Fruit fly (Drosophila melanogaster) whole organism, embryonic: ENCODE measurements around the gene CG6040.
A peak's percentile ranks its signal among the peaks of the same experiment; 100 is the strongest.

Experiments
- Abd-B ChIP-seq: fragments of 200-800 bp; sonication (Bioruptor generic); optimal IDR thresholded peaks from 2 replicates; lab custom pipeline; 2018; ENCODE audit warnings: missing biosample characterization, mild to moderate bottlenecking, missing genetic modification characterization, moderate library complexity
- Antp ChIP-seq: fragments of 200-800 bp; sonication (Bioruptor generic); optimal IDR thresholded peaks from 3 replicates; lab custom pipeline; 2016; ENCODE audit warnings: missing biosample characterization, missing genetic modification characterization
- CG10267 ChIP-seq: fragments of 200-800 bp; sonication (Bioruptor generic); optimal IDR thresholded peaks from 2 replicates; lab custom pipeline; 2018; ENCODE audit warnings: missing biosample characterization, mild to moderate bottlenecking, missing genetic modification characterization, moderate library complexity
- CG10274 ChIP-seq: fragments of 200-800 bp; sonication (Bioruptor generic); optimal IDR thresholded peaks from 3 replicates; lab custom pipeline; 2017; ENCODE audit warnings: missing biosample characterization, mild to moderate bottlenecking, missing genetic modification characterization
- CG11504 ChIP-seq: fragments of 200-800 bp; sonication (Bioruptor generic); optimal IDR thresholded peaks from 3 replicates; lab custom pipeline; 2019; ENCODE audit warnings: missing biosample characterization, mild to moderate bottlenecking, missing genetic modification characterization, moderate library complexity
- CG15073 ChIP-seq: fragments of 200-800 bp; sonication (Bioruptor generic); optimal IDR thresholded peaks from 2 replicates; lab custom pipeline; 2016; ENCODE audit warnings: missing biosample characterization, missing genetic modification characterization
- CG15514 ChIP-seq: fragments of 200-800 bp; sonication (Bioruptor generic); optimal IDR thresholded peaks from 3 replicates; lab custom pipeline; 2017; ENCODE audit warnings: missing biosample characterization, missing genetic modification characterization, mild to moderate bottlenecking, moderate library complexity, missing genetic modification reagents
- CG17612 ChIP-seq: fragments of 200-800 bp; sonication (Bioruptor generic); IDR thresholded peaks from 2 replicates; pipeline ENCODE4 v1.3.6; 2022; ENCODE audit warnings: missing biosample characterization, missing genetic modification characterization
- CG17829 ChIP-seq: fragments of 200-800 bp; optimal IDR thresholded peaks from 2 replicates; lab custom pipeline; 2019; ENCODE audit warnings: missing biosample characterization, mild to moderate bottlenecking, missing genetic modification characterization, moderate library complexity
- CG18011 ChIP-seq: fragments of 200-800 bp; sonication (Bioruptor generic); optimal IDR thresholded peaks from 2 replicates; lab custom pipeline; 2017; ENCODE audit warnings: missing biosample characterization, missing genetic modification characterization, mild to moderate bottlenecking, moderate library complexity, missing genotype
- CG18262 ChIP-seq: fragments of 200-800 bp; optimal IDR thresholded peaks from 3 replicates; lab custom pipeline; 2019; ENCODE audit warnings: missing biosample characterization, mild to moderate bottlenecking, missing genetic modification characterization, moderate library complexity
- CG30403 ChIP-seq: fragments of 200-800 bp; sonication (Bioruptor generic); optimal IDR thresholded peaks from 3 replicates; lab custom pipeline; 2016; ENCODE audit warnings: missing biosample characterization, missing genetic modification characterization
- CG4404 ChIP-seq: fragments of 200-800 bp; sonication (Bioruptor generic); IDR thresholded peaks from 2 replicates; pipeline ENCODE4 v1.3.6; 2022; ENCODE audit warnings: missing biosample characterization, missing genetic modification characterization
- CG6813 ChIP-seq: fragments of 200-800 bp; sonication (Bioruptor generic); optimal IDR thresholded peaks from 2 replicates; lab custom pipeline; 2017; ENCODE audit warnings: missing biosample characterization, missing genetic modification characterization, mild to moderate bottlenecking, moderate library complexity, missing genetic modification reagents
- CG9727 ChIP-seq: fragments of 200-800 bp; sonication (Bioruptor generic); optimal IDR thresholded peaks from 3 replicates; lab custom pipeline; 2017; ENCODE audit warnings: missing biosample characterization, mild to moderate bottlenecking, missing genetic modification characterization
- CG9817 ChIP-seq: fragments of 200-800 bp; sonication (Bioruptor generic); optimal IDR thresholded peaks from 2 replicates; lab custom pipeline; 2018; ENCODE audit warnings: missing biosample characterization, mild to moderate bottlenecking, missing genetic modification characterization, moderate library complexity
- CoRest ChIP-seq: fragments of 200-800 bp; sonication (Bioruptor generic); optimal IDR thresholded peaks from 3 replicates; lab custom pipeline; 2018; ENCODE audit warnings: missing biosample characterization, mild to moderate bottlenecking, missing genetic modification characterization, moderate library complexity
- D19B ChIP-seq: fragments of 200-800 bp; sonication (Bioruptor generic); optimal IDR thresholded peaks from 2 replicates; lab custom pipeline; 2017; ENCODE audit warnings: missing biosample characterization, mild to moderate bottlenecking, missing genetic modification characterization
- HLH4C ChIP-seq: fragments of 200-800 bp; sonication (Bioruptor generic); IDR thresholded peaks from 3 replicates; pipeline ENCODE4 v1.3.6; 2022; ENCODE audit warnings: missing biosample characterization, missing genetic modification characterization; ENCODE audit not compliant: partially characterized antibody
- HmgZ ChIP-seq: fragments of 200-800 bp; sonication (Bioruptor generic); optimal IDR thresholded peaks from 2 replicates; lab custom pipeline; 2018; ENCODE audit warnings: missing biosample characterization, mild to moderate bottlenecking, missing genetic modification characterization
- Hmx ChIP-seq: fragments of 200-800 bp; sonication (Bioruptor generic); optimal IDR thresholded peaks from 2 replicates; lab custom pipeline; 2016; ENCODE audit warnings: missing biosample characterization, missing genetic modification characterization
- MBD-R2 ChIP-seq: fragments of 200-800 bp; sonication (Bioruptor generic); IDR thresholded peaks from 2 replicates; pipeline ENCODE4 v1.3.6; 2022; ENCODE audit warnings: missing biosample characterization, missing genetic modification characterization
- Myb ChIP-seq: fragments of 200-800 bp; sonication (Bioruptor generic); optimal IDR thresholded peaks from 2 replicates; lab custom pipeline; 2016; ENCODE audit warnings: missing biosample characterization, missing genetic modification characterization
- Neu2 ChIP-seq: fragments of 200-800 bp; sonication (Bioruptor generic); optimal IDR thresholded peaks from 3 replicates; lab custom pipeline; 2016; ENCODE audit warnings: missing biosample characterization, missing genetic modification characterization, borderline replicate concordance
- Ptx1 ChIP-seq: fragments of 200-800 bp; sonication (Bioruptor generic); IDR thresholded peaks from 2 replicates; pipeline ENCODE4 v1.3.6; 2022; ENCODE audit warnings: missing biosample characterization, missing genetic modification characterization
- Sox102F ChIP-seq: fragments of 200-800 bp; sonication (Bioruptor generic); optimal IDR thresholded peaks from 2 replicates; lab custom pipeline; 2018; ENCODE audit warnings: missing biosample characterization, mild to moderate bottlenecking, missing genetic modification characterization, moderate library complexity
- Stat92E ChIP-seq, 3 experiments: fragments of >200 bp in 2 of 3; fragments of 200-800 bp in 1 of 3; sonication (Bioruptor generic) in 1 of 3; optimal IDR thresholded peaks; 2 replicates each; lab custom pipeline; 2017 to 2019; ENCODE audit warnings: missing biosample characterization in 3 of 3, missing genetic modification characterization in 3 of 3, mild to moderate bottlenecking in 1 of 3, moderate library complexity in 1 of 3
- Vsx1 ChIP-seq: fragments of 200-800 bp; sonication (Bioruptor generic); optimal IDR thresholded peaks from 2 replicates; lab custom pipeline; 2017; ENCODE audit warnings: missing biosample characterization, mild to moderate bottlenecking, missing genetic modification characterization, missing genetic modification reagents
- ac ChIP-seq: fragments of 200-800 bp; sonication (Bioruptor generic); optimal IDR thresholded peaks from 3 replicates; lab custom pipeline; 2017; ENCODE audit warnings: missing biosample characterization, mild to moderate bottlenecking, missing genetic modification characterization
- amos ChIP-seq: fragments of 200-800 bp; sonication (Bioruptor generic); IDR thresholded peaks from 2 replicates; pipeline ENCODE4 v1.3.6; 2022; ENCODE audit warnings: missing biosample characterization, missing genetic modification characterization; ENCODE audit not compliant: partially characterized antibody
- bsh ChIP-seq, 2 experiments: fragments of 200-800 bp; sonication (Bioruptor generic); optimal IDR thresholded peaks; 2 replicates each; lab custom pipeline; 2017 to 2018; ENCODE audit warnings: mild to moderate bottlenecking in 2 of 2, missing biosample characterization in 2 of 2, missing genetic modification characterization in 2 of 2, moderate library complexity in 1 of 2
- chm ChIP-seq: fragments of 200-800 bp; sonication (Bioruptor generic); IDR thresholded peaks from 2 replicates; pipeline ENCODE4 v1.3.6; 2022; ENCODE audit warnings: missing biosample characterization, missing genetic modification characterization
- dpn ChIP-seq, 2 experiments: fragments of 200-800 bp; sonication (Bioruptor generic); optimal IDR thresholded peaks; 3 replicates each; lab custom pipeline; 2016; ENCODE audit warnings: missing biosample characterization in 2 of 2, missing genetic modification characterization in 2 of 2
- eyg ChIP-seq: fragments of 200-800 bp; sonication (Bioruptor generic); optimal IDR thresholded peaks from 3 replicates; lab custom pipeline; 2016; ENCODE audit warnings: missing biosample characterization, missing genetic modification characterization
- gce ChIP-seq: fragments of 200-800 bp; sonication (Bioruptor generic); IDR thresholded peaks from 3 replicates; pipeline ENCODE4 v1.3.6; 2022; ENCODE audit warnings: missing biosample characterization, missing genetic modification characterization
- gfzf ChIP-seq: fragments of 200-800 bp; sonication (Bioruptor generic); optimal IDR thresholded peaks from 2 replicates; lab custom pipeline; 2016; ENCODE audit warnings: missing biosample characterization, mild to moderate bottlenecking, missing genetic modification characterization, moderate library complexity
- gro ChIP-seq: fragments of 200-800 bp; sonication (Bioruptor generic); optimal IDR thresholded peaks from 2 replicates; lab custom pipeline; 2016; ENCODE audit warnings: missing biosample characterization, missing genetic modification characterization
- maf-S ChIP-seq: fragments of 200-800 bp; sonication (Bioruptor generic); optimal IDR thresholded peaks from 2 replicates; lab custom pipeline; 2016; ENCODE audit warnings: missing biosample characterization, missing genetic modification characterization
- nmo ChIP-seq: fragments of 200-800 bp; sonication (Bioruptor generic); optimal IDR thresholded peaks from 2 replicates; lab custom pipeline; 2018; ENCODE audit warnings: missing biosample characterization, mild to moderate bottlenecking, missing genetic modification characterization, moderate library complexity
- pb ChIP-seq: fragments of 200-800 bp; sonication (Bioruptor generic); optimal IDR thresholded peaks from 3 replicates; lab custom pipeline; 2016; ENCODE audit warnings: missing biosample characterization, missing genetic modification characterization
- pum ChIP-seq: fragments of 200-800 bp; sonication (Bioruptor generic); optimal IDR thresholded peaks from 2 replicates; lab custom pipeline; 2016; ENCODE audit warnings: missing biosample characterization, missing genetic modification characterization
- rib ChIP-seq: fragments of 200-800 bp; sonication (Bioruptor generic); IDR thresholded peaks from 2 replicates; pipeline ENCODE4 v1.3.6; 2022; ENCODE audit warnings: missing biosample characterization, missing genetic modification characterization
- sd ChIP-seq: fragments of 200-800 bp; sonication (Bioruptor generic); optimal IDR thresholded peaks from 3 replicates; lab custom pipeline; 2018; ENCODE audit warnings: missing biosample characterization, mild to moderate bottlenecking, missing genetic modification characterization, moderate library complexity
- so ChIP-seq: fragments of 200-800 bp; sonication (Bioruptor generic); IDR thresholded peaks from 3 replicates; pipeline ENCODE4 v1.3.6; 2022; ENCODE audit warnings: missing biosample characterization, missing genetic modification characterization
- tll ChIP-seq, 2 experiments: fragments of 200-800 bp in 1 of 2; fragments of >200 bp in 1 of 2; sonication (Bioruptor generic) in 1 of 2; optimal IDR thresholded peaks; 2 replicates each; lab custom pipeline; 2017 to 2019; ENCODE audit warnings: missing biosample characterization in 2 of 2, missing genetic modification characterization in 2 of 2, mild to moderate bottlenecking in 1 of 2, moderate library complexity in 1 of 2
- unc-4 ChIP-seq: fragments of 200-800 bp; sonication (Bioruptor generic); IDR thresholded peaks from 2 replicates; pipeline ENCODE4 v1.3.6; 2022; ENCODE audit warnings: missing biosample characterization, missing genetic modification characterization; ENCODE audit not compliant: partially characterized antibody
- wor ChIP-seq: fragments of 200-800 bp; sonication (Bioruptor generic); IDR thresholded peaks from 2 replicates; pipeline ENCODE4 v1.3.6; 2022; ENCODE audit warnings: missing biosample characterization, missing genetic modification characterization

Gene CG6040

dm6 chr3R:19096299-19097048 is at the start of gene CG6040 (continued):
- peak; percentile 83 for TF ChIP-seq nmo (GFP tag; lab: Kevin White, UChicago)
- TF ChIP-seq sd (tag; lab: Kevin White, UChicago): peak; percentile 56
- no peak for TF ChIP-seq rib
- TF ChIP-seq Hmx (GFP tag; lab: Kevin White, UChicago): no peak
- peak in 1 of 2 experiments; percentile 16 for TF ChIP-seq bsh (GFP tag; optimal IDR thresholded peaks at IDR 0.05; lab: Kevin White, UChicago)
- TF ChIP-seq Vsx1 (GFP tag; lab: Kevin White, UChicago): peak; percentile 37
- peak; percentile 39; the same call in 1 of the 3 replicates for TF ChIP-seq so
- TF ChIP-seq CG30403 (GFP tag; lab: Kevin White, UChicago): peak; percentile 42
- peak; percentile 27 for TF ChIP-seq CG18262 (tag; lab: Kevin White, UChicago)
- TF ChIP-seq D19B (GFP tag; lab: Kevin White, UChicago): no peak
- TF ChIP-seq CG9727 (GFP tag; lab: Kevin White, UChicago): peak; percentile 67
- TF ChIP-seq maf-S (GFP tag; lab: Kevin White, UChicago): peak; percentile 39
- TF ChIP-seq Neu2 (GFP tag; lab: Kevin White, UChicago): peak; percentile 91
- TF ChIP-seq CG4404 (GFP tag; lab: Robert Waterston, UW): peak; percentile 14; the same call in 1 of the 2 replicates
- peak; percentile 45 for TF ChIP-seq CG17829 (tag; lab: Kevin White, UChicago)
- 0 out of 2 replicates have a peak, but pooled peaks have one; percentile 20 for TF ChIP-seq MBD-R2 (GFP tag; lab: Robert Waterston, UW)
- TF ChIP-seq Abd-B (GFP tag; lab: Kevin White, UChicago): peak; percentile 75
- no peak for TF ChIP-seq ac
- no peak for TF ChIP-seq gce (GFP tag; lab: Robert Waterston, UW)
- peak; percentile 50; the same call in 2 of the 3 replicates for TF ChIP-seq HLH4C (GFP tag; lab: Robert Waterston, UW)
- peak; percentile 56 to 64 for TF ChIP-seq dpn (GFP tag; optimal IDR thresholded peaks at IDR 0.05; lab: Kevin White, UChicago)
- no peak for TF ChIP-seq Stat92E (GFP tag; optimal IDR thresholded peaks at IDR 0.05; lab: Kevin White, UChicago)
- TF ChIP-seq wor: no peak
- no peak for TF ChIP-seq CG17612 (GFP tag; lab: Robert Waterston, UW)
- TF ChIP-seq CG6813 (GFP tag; lab: Kevin White, UChicago): no peak
- peak; percentile 11 for TF ChIP-seq HmgZ (tag; lab: Kevin White, UChicago)
- TF ChIP-seq CG11504 (tag; lab: Kevin White, UChicago): peak; percentile 63
- peak; percentile 91 for TF ChIP-seq gfzf
- no peak for TF ChIP-seq CG18011
- no peak for TF ChIP-seq eyg (GFP tag; lab: Kevin White, UChicago)
- peak; percentile 5 for TF ChIP-seq pb (GFP tag; lab: Kevin White, UChicago)
- no peak; the same call in 1 of the 2 replicates for TF ChIP-seq amos (GFP tag; lab: Robert Waterston, UW)
- no peak for TF ChIP-seq tll (GFP tag; optimal IDR thresholded peaks at IDR 0.05; lab: Kevin White, UChicago)
- peak; percentile 69; the same call in 1 of the 2 replicates for TF ChIP-seq chm (GFP tag; lab: Robert Waterston, UW)
- peak; percentile 67 for TF ChIP-seq CoRest (tag; lab: Kevin White, UChicago)
- no peak for TF ChIP-seq gro
- TF ChIP-seq unc-4: peak; percentile 27; the same call in 1 of the 2 replicates
- TF ChIP-seq Antp (GFP tag; lab: Kevin White, UChicago): peak; percentile 52
- TF ChIP-seq pum (GFP tag; lab: Kevin White, UChicago): peak; percentile 10
- TF ChIP-seq Myb (GFP tag; lab: Kevin White, UChicago): peak; percentile 85
- peak; percentile 22 for TF ChIP-seq CG9817 (tag; lab: Kevin White, UChicago)
- TF ChIP-seq CG10267: peak; percentile 49
- TF ChIP-seq CG10274 (GFP tag; lab: Kevin White, UChicago): peak; percentile 24
- no peak for TF ChIP-seq CG15073 (GFP tag; lab: Kevin White, UChicago)
- TF ChIP-seq Ptx1: 0 out of 2 replicates have a peak, but pooled peaks have one; percentile 34
- TF ChIP-seq Sox102F (GFP tag; lab: Kevin White, UChicago): peak; percentile 32
- peak; percentile 64 for TF ChIP-seq CG15514 (GFP tag; lab: Kevin White, UChicago)
